Fruit fly (Drosophila melanogaster) whole organism, wandering third instar larva: ENCODE measurements around the gene mei-217.

ENCODE experiments used
- Abd-B ChIP-seq: fragments of >200 bp; optimal IDR thresholded peaks from 2 replicates; lab custom pipeline; 2017; ENCODE audit warnings: missing biosample characterization, missing genetic modification characterization
- CG9705 ChIP-seq: fragments of 200-800 bp; sonication (Bioruptor generic); optimal IDR thresholded peaks from 2 replicates; lab custom pipeline; 2018; ENCODE audit warnings: missing biosample characterization, mild to moderate bottlenecking, missing genetic modification characterization
- Dfd ChIP-seq: fragments of >200 bp; optimal IDR thresholded peaks from 2 replicates; lab custom pipeline; 2017; ENCODE audit warnings: missing biosample characterization, missing genetic modification characterization
- Myc ChIP-seq: fragments of >200 bp; optimal IDR thresholded peaks from 2 replicates; lab custom pipeline; 2017
- Vsx2 ChIP-seq: fragments of 200-300, 225-300 bp; sonication (Bioruptor generic); optimal IDR thresholded peaks from 2 replicates; lab custom pipeline; 2018; ENCODE audit warnings: missing biosample characterization, missing genetic modification characterization; ENCODE audit not compliant: partially characterized antibody
- br ChIP-seq: fragments of 200-800 bp; sonication (Bioruptor generic); optimal IDR thresholded peaks from 2 replicates; lab custom pipeline; 2016; ENCODE audit warnings: missing biosample characterization, missing genetic modification characterization
- fru ChIP-seq: fragments of 200-800 bp; sonication (Bioruptor generic); optimal IDR thresholded peaks from 3 replicates; lab custom pipeline; 2016; ENCODE audit warnings: missing biosample characterization, mild to moderate bottlenecking, missing genetic modification characterization
- sage ChIP-seq: fragments of 200-800 bp; sonication (Bioruptor generic); optimal IDR thresholded peaks from 2 replicates; lab custom pipeline; 2016; ENCODE audit warnings: missing biosample characterization, mild to moderate bottlenecking, missing genetic modification characterization
- sv ChIP-seq: fragments of 200-800 bp; sonication (Bioruptor generic); optimal IDR thresholded peaks from 3 replicates; lab custom pipeline; 2016; ENCODE audit warnings: missing biosample characterization, missing genetic modification characterization
- usp ChIP-seq: fragments of >200 bp; optimal IDR thresholded peaks from 2 replicates; lab custom pipeline; 2017; ENCODE audit warnings: missing biosample characterization, missing genetic modification characterization

dm6 chrX:17159116-17159515, 16.3 kb upstream of the mei-217 start, which contains the start of gene xmas:
- TF ChIP-seq Abd-B (GFP tag; lab: Kevin White, UChicago) (no peak), fru (GFP tag; lab: Kevin White, UChicago) (no peak), Dfd (no peak), CG9705 (no peak), usp (no peak), br (GFP tag; lab: Kevin White, UChicago) (no peak), Vsx2 (GFP tag; lab: Kevin White, UChicago) (no peak), Myc (lab: Kevin White, UChicago) (no peak), sv (GFP tag; lab: Kevin White, UChicago) (no peak), sage (GFP tag; lab: Kevin White, UChicago) (no peak)
